Fruit fly (Drosophila melanogaster) whole organism, embryonic: ENCODE data around the gene CG43293.

Experiments
- Abd-B ChIP-seq: fragments of 200-800 bp; sonication (Bioruptor generic); optimal IDR thresholded peaks from 2 replicates; lab custom pipeline; 2018; ENCODE audit warnings: missing biosample characterization, mild to moderate bottlenecking, missing genetic modification characterization, moderate library complexity
- Awh ChIP-seq: fragments of 200-800 bp; sonication (Bioruptor generic); IDR thresholded peaks from 2 replicates; pipeline ENCODE4, ENCODE4 v1.3.6; 2022; ENCODE audit warnings: missing biosample characterization, missing genetic modification characterization
- BEAF-32 ChIP-seq: fragments of 200-800 bp; sonication (Bioruptor generic); optimal IDR thresholded peaks from 3 replicates; lab custom pipeline; 2017; ENCODE audit warnings: missing biosample characterization, missing genetic modification characterization, mild to moderate bottlenecking, moderate library complexity, missing genetic modification reagents
- BtbVII ChIP-seq: fragments of 200-800 bp; sonication (Bioruptor generic); optimal IDR thresholded peaks from 3 replicates; lab custom pipeline; 2017; ENCODE audit warnings: missing biosample characterization, mild to moderate bottlenecking, missing genetic modification characterization
- CG10274 ChIP-seq: fragments of 200-800 bp; sonication (Bioruptor generic); optimal IDR thresholded peaks from 3 replicates; lab custom pipeline; 2017; ENCODE audit warnings: missing biosample characterization, mild to moderate bottlenecking, missing genetic modification characterization
- CG10654 ChIP-seq: fragments of 200-800 bp; sonication (Bioruptor generic); optimal IDR thresholded peaks from 2 replicates; lab custom pipeline; 2016; ENCODE audit warnings: missing biosample characterization, missing genetic modification characterization
- CG12744 ChIP-seq: fragments of 200-800 bp; sonication (Bioruptor generic); optimal IDR thresholded peaks from 2 replicates; lab custom pipeline; 2016; ENCODE audit warnings: missing biosample characterization, missing genetic modification characterization
- CG13424 ChIP-seq: fragments of 200-800 bp; sonication (Bioruptor generic); optimal IDR thresholded peaks from 2 replicates; lab custom pipeline; 2019; ENCODE audit warnings: missing biosample characterization, mild to moderate bottlenecking, missing genetic modification characterization, moderate library complexity
- CG14667 ChIP-seq: fragments of 200-800 bp; sonication (Bioruptor generic); IDR thresholded peaks from 2 replicates; pipeline ENCODE4 v1.3.6; 2022; ENCODE audit warnings: missing biosample characterization, missing genetic modification characterization
- CG14710 ChIP-seq: fragments of 200-800 bp; sonication (Bioruptor generic); optimal IDR thresholded peaks from 3 replicates; lab custom pipeline; 2019; ENCODE audit warnings: missing biosample characterization, mild to moderate bottlenecking, missing genetic modification characterization, moderate library complexity
- CG15073 ChIP-seq: fragments of 200-800 bp; sonication (Bioruptor generic); optimal IDR thresholded peaks from 2 replicates; lab custom pipeline; 2016; ENCODE audit warnings: missing biosample characterization, missing genetic modification characterization
- CG15479 ChIP-seq: fragments of 200-800 bp; sonication (Bioruptor generic); optimal IDR thresholded peaks from 3 replicates; lab custom pipeline; 2019; ENCODE audit warnings: missing biosample characterization, mild to moderate bottlenecking, missing genetic modification characterization, moderate library complexity
- CG16815 ChIP-seq: fragments of 200-800 bp; sonication (Bioruptor generic); optimal IDR thresholded peaks from 3 replicates; lab custom pipeline; 2017; ENCODE audit warnings: missing biosample characterization, mild to moderate bottlenecking, missing genetic modification characterization
- CG17612 ChIP-seq: fragments of 200-800 bp; sonication (Bioruptor generic); IDR thresholded peaks from 2 replicates; pipeline ENCODE4 v1.3.6; 2022; ENCODE audit warnings: missing biosample characterization, missing genetic modification characterization
- CG2889 ChIP-seq: fragments of 200-800 bp; sonication (Bioruptor generic); IDR thresholded peaks from 3 replicates; pipeline ENCODE4 v1.3.6; 2022; ENCODE audit warnings: missing biosample characterization, missing genetic modification characterization
- CG31365 ChIP-seq: fragments of 200-800 bp; sonication (Bioruptor generic); optimal IDR thresholded peaks from 2 replicates; lab custom pipeline; 2018; ENCODE audit warnings: missing biosample characterization, mild to moderate bottlenecking, missing genetic modification characterization
- CG33557 ChIP-seq: fragments of 200-800 bp; sonication (Bioruptor generic); optimal IDR thresholded peaks from 2 replicates; lab custom pipeline; 2019; ENCODE audit warnings: missing biosample characterization, mild to moderate bottlenecking, missing genetic modification characterization, moderate library complexity
- CG34422 ChIP-seq: fragments of 200-800 bp; sonication (Bioruptor generic); IDR thresholded peaks from 3 replicates; pipeline ENCODE4 v1.3.6; 2022; ENCODE audit warnings: missing biosample characterization, missing genetic modification characterization
- CG4282 ChIP-seq: fragments of 200-800 bp; sonication (Bioruptor generic); optimal IDR thresholded peaks from 2 replicates; lab custom pipeline; 2016; ENCODE audit warnings: missing biosample characterization, missing genetic modification characterization
- CG7271 ChIP-seq: fragments of 200-800 bp; sonication (Bioruptor generic); optimal IDR thresholded peaks from 2 replicates; lab custom pipeline; 2018; ENCODE audit warnings: missing biosample characterization, mild to moderate bottlenecking, missing genetic modification characterization, moderate library complexity
- CG8281 ChIP-seq: fragments of 200-800 bp; sonication (Bioruptor generic); optimal IDR thresholded peaks from 2 replicates; lab custom pipeline; 2018; ENCODE audit warnings: missing biosample characterization, mild to moderate bottlenecking, missing genetic modification characterization, moderate library complexity
- CG9437 ChIP-seq: fragments of 200-800 bp; sonication (Bioruptor generic); optimal IDR thresholded peaks from 2 replicates; lab custom pipeline; 2018; ENCODE audit warnings: missing biosample characterization, mild to moderate bottlenecking, missing genetic modification characterization
- CG9797 ChIP-seq: fragments of 200-800 bp; sonication (Bioruptor generic); optimal IDR thresholded peaks from 3 replicates; lab custom pipeline; 2018; ENCODE audit warnings: missing biosample characterization, mild to moderate bottlenecking, missing genetic modification characterization
- Chrac-16 ChIP-seq: fragments of 200-800 bp; sonication (Bioruptor generic); optimal IDR thresholded peaks from 3 replicates; lab custom pipeline; 2016; ENCODE audit warnings: missing biosample characterization, missing genetic modification characterization
- D ChIP-seq, 2 experiments: fragments of 200-800 bp in 1 of 2; fragments of >200 bp in 1 of 2; sonication (Bioruptor generic) in 1 of 2; optimal IDR thresholded peaks; 2 replicates in 1 of 2; 3 replicates in 1 of 2; lab custom pipeline; 2017; ENCODE audit warnings: mild to moderate bottlenecking in 1 of 2, missing biosample characterization in 1 of 2, missing genetic modification characterization in 1 of 2, missing genetic modification reagents in 1 of 2
- Dad ChIP-seq: fragments of 200-800 bp; sonication (Bioruptor generic); optimal IDR thresholded peaks from 3 replicates; lab custom pipeline; 2016; ENCODE audit warnings: missing biosample characterization, missing genetic modification characterization
- H2.0 ChIP-seq: fragments of 200-800 bp; sonication (Bioruptor generic); IDR thresholded peaks from 2 replicates; pipeline ENCODE4 v1.3.6; 2022; ENCODE audit warnings: missing biosample characterization, missing genetic modification characterization
- Kr ChIP-seq: fragments of 200-800 bp; sonication (Bioruptor generic); optimal IDR thresholded peaks from 2 replicates; lab custom pipeline; 2017; ENCODE audit warnings: missing biosample characterization, mild to moderate bottlenecking, missing genetic modification characterization
- Myb ChIP-seq: fragments of 200-800 bp; sonication (Bioruptor generic); optimal IDR thresholded peaks from 2 replicates; lab custom pipeline; 2016; ENCODE audit warnings: missing biosample characterization, missing genetic modification characterization
- Sox102F ChIP-seq: fragments of 200-800 bp; sonication (Bioruptor generic); optimal IDR thresholded peaks from 2 replicates; lab custom pipeline; 2018; ENCODE audit warnings: missing biosample characterization, mild to moderate bottlenecking, missing genetic modification characterization, moderate library complexity
- Taf1 ChIP-seq: fragments of 200-800 bp; sonication (Bioruptor generic); IDR thresholded peaks from 2 replicates; pipeline ENCODE4 v1.3.6; 2022; ENCODE audit warnings: missing biosample characterization, missing genetic modification characterization
- cato ChIP-seq: fragments of 200-800 bp; sonication (Bioruptor generic); optimal IDR thresholded peaks from 2 replicates; lab custom pipeline; 2016; ENCODE audit warnings: missing biosample characterization, missing genetic modification characterization, borderline replicate concordance
- da ChIP-seq: fragments of 200-800 bp; sonication (Bioruptor generic); optimal IDR thresholded peaks from 2 replicates; lab custom pipeline; 2016; ENCODE audit warnings: missing biosample characterization, missing genetic modification characterization
- dysf ChIP-seq: fragments of 200-800 bp; sonication (Bioruptor generic); IDR thresholded peaks from 3 replicates; pipeline ENCODE4 v1.3.6; 2022; ENCODE audit warnings: missing biosample characterization, missing genetic modification characterization
- ems ChIP-seq: fragments of 200-800 bp; sonication (Bioruptor generic); optimal IDR thresholded peaks from 3 replicates; lab custom pipeline; 2016; ENCODE audit warnings: missing biosample characterization, missing genetic modification characterization
- fd64A ChIP-seq: fragments of 200-800 bp; sonication (Bioruptor generic); optimal IDR thresholded peaks from 3 replicates; lab custom pipeline; 2018; ENCODE audit warnings: missing biosample characterization, mild to moderate bottlenecking, missing genetic modification characterization
- gcm2 ChIP-seq: fragments of 200-800 bp; sonication (Bioruptor generic); optimal IDR thresholded peaks from 2 replicates; lab custom pipeline; 2016; ENCODE audit warnings: missing biosample characterization, missing genetic modification characterization
- grn ChIP-seq: fragments of 200-800 bp; sonication (Bioruptor generic); optimal IDR thresholded peaks from 3 replicates; lab custom pipeline; 2017; ENCODE audit warnings: missing biosample characterization, missing genetic modification characterization
- knrl ChIP-seq: fragments of 200-800 bp; sonication (Bioruptor generic); IDR thresholded peaks from 3 replicates; pipeline ENCODE4 v1.3.6; 2022; ENCODE audit warnings: missing biosample characterization, missing genetic modification characterization; ENCODE audit not compliant: partially characterized antibody
- lab ChIP-seq: fragments of 200-800 bp; sonication (Bioruptor generic); optimal IDR thresholded peaks from 3 replicates; lab custom pipeline; 2017; ENCODE audit warnings: missing biosample characterization, missing genetic modification characterization, mild to moderate bottlenecking, moderate library complexity, missing genetic modification reagents
- mirr ChIP-seq: fragments of 200-800 bp; sonication (Bioruptor generic); optimal IDR thresholded peaks from 3 replicates; lab custom pipeline; 2018; ENCODE audit warnings: missing biosample characterization, mild to moderate bottlenecking, missing genetic modification characterization
- rib ChIP-seq: fragments of 200-800 bp; sonication (Bioruptor generic); IDR thresholded peaks from 2 replicates; pipeline ENCODE4 v1.3.6; 2022; ENCODE audit warnings: missing biosample characterization, missing genetic modification characterization
- salm ChIP-seq: fragments of 200-800 bp; sonication (Bioruptor generic); optimal IDR thresholded peaks from 2 replicates; lab custom pipeline; 2018; ENCODE audit warnings: missing biosample characterization, mild to moderate bottlenecking, missing genetic modification characterization
- schlank ChIP-seq: fragments of 200-800 bp; sonication (Bioruptor generic); optimal IDR thresholded peaks from 2 replicates; lab custom pipeline; 2018; ENCODE audit warnings: missing biosample characterization, mild to moderate bottlenecking, missing genetic modification characterization
- sisA ChIP-seq: fragments of 200-800 bp; sonication (Bioruptor generic); IDR thresholded peaks from 2 replicates; pipeline ENCODE4 v1.3.6; 2022; ENCODE audit warnings: missing biosample characterization, missing genetic modification characterization
- sqz ChIP-seq: fragments of 200-800 bp; sonication (Bioruptor generic); optimal IDR thresholded peaks from 3 replicates; lab custom pipeline; 2018; ENCODE audit warnings: missing biosample characterization, mild to moderate bottlenecking, missing genetic modification characterization
- sug ChIP-seq: fragments of 200-800 bp; optimal IDR thresholded peaks from 2 replicates; lab custom pipeline; 2019; ENCODE audit warnings: missing biosample characterization, mild to moderate bottlenecking, missing genetic modification characterization, moderate library complexity
- twi ChIP-seq: fragments of 200-800 bp; optimal IDR thresholded peaks from 2 replicates; lab custom pipeline; 2019; ENCODE audit warnings: missing biosample characterization, mild to moderate bottlenecking, missing genetic modification characterization, moderate library complexity
- zf30C ChIP-seq: fragments of 200-800 bp; sonication (Bioruptor generic); optimal IDR thresholded peaks from 3 replicates; lab custom pipeline; 2018; ENCODE audit warnings: missing biosample characterization, mild to moderate bottlenecking, missing genetic modification characterization

CG43293 gene

DNA sequence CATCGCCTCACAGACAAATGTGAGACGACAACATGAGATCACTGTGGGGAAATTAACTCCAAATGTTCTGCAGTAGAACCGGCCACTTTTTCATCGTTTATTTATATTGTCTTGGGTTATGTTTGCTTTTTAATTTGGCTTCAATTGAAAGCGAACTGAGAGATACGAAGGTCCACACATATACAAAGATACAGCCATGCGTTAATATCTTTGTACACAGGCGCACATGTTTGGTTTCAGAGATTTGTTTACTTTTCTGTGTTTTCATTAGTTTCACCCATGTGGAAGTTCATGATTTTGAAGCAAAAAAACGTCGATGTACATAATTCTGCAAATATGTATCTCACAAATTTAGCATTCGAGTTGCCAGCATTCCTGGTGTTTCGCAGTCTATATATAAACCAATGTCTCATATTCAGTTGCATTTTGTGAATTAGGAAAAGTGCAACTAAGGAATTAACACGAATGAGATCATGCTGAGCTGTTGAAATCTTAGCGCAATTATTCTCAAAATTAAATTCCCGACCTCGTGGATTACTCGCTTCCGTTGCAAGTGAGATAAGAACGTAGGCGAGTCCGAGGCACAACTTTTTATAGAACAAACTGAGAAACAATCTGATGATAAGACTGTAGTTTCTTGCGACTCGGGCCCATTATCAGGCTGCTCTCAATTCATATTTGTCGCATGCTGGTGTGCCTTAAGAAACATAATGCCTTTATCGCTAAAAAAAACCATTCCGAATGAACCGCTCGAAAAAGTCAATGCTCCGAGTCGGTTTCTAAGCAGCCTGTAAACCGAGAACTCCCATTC, 31.2 kb downstream of the CG43293 start:
- TF ChIP-seq grn (no peak), sug (tag; lab: Kevin White, UChicago) (no peak), BEAF-32 (no peak), CG14667 (GFP tag; lab: Robert Waterston, UW) (no peak), BtbVII (peak; percentile 76), CG16815 (no peak), CG15479 (peak; percentile 66), CG9437 (no peak), zf30C (GFP tag; lab: Kevin White, UChicago) (peak; percentile 26), lab (GFP tag; lab: Kevin White, UChicago) (no peak), twi (peak; percentile 88), CG15073 (GFP tag; lab: Kevin White, UChicago) (no peak), CG10274 (GFP tag; lab: Kevin White, UChicago) (peak; percentile 13), Myb (GFP tag; lab: Kevin White, UChicago) (no peak), fd64A (GFP tag; lab: Kevin White, UChicago) (peak; percentile 81), CG12744 (GFP tag; lab: Kevin White, UChicago) (no peak), dysf (GFP tag; lab: Robert Waterston, UW) (no peak), rib (GFP tag; lab: Robert Waterston, UW) (no peak), CG2889 (GFP tag; lab: Robert Waterston, UW) (no peak), D (optimal IDR thresholded peaks at IDR 0.05; lab: Kevin White, UChicago) (no peak), D (GFP tag; optimal IDR thresholded peaks at IDR 0.05; lab: Kevin White, UChicago) (peak; percentile 38), CG34422 (GFP tag; lab: Robert Waterston, UW) (peak; percentile 49; the same call in 1 of the 3 replicates), CG31365 (tag; lab: Kevin White, UChicago) (peak; percentile 67), Abd-B (GFP tag; lab: Kevin White, UChicago) (no peak), schlank (tag; lab: Kevin White, UChicago) (peak; percentile 28), ems (GFP tag; lab: Kevin White, UChicago) (no peak), gcm2 (GFP tag; lab: Kevin White, UChicago) (no peak), da (GFP tag; lab: Kevin White, UChicago) (no peak), sisA (no peak), mirr (GFP tag; lab: Kevin White, UChicago) (peak; percentile 78), sqz (GFP tag; lab: Kevin White, UChicago) (no peak), CG8281 (tag; lab: Kevin White, UChicago) (no peak), Taf1 (GFP tag; lab: Robert Waterston, UW) (no peak), Sox102F (GFP tag; lab: Kevin White, UChicago) (no peak), CG4282 (no peak), knrl (GFP tag; lab: Robert Waterston, UW) (no peak), CG10654 (GFP tag; lab: Kevin White, UChicago) (no peak), CG13424 (no peak), CG9797 (GFP tag; lab: Kevin White, UChicago) (no peak), Chrac-16 (GFP tag; lab: Kevin White, UChicago) (no peak), H2.0 (GFP tag; lab: Robert Waterston, UW) (no peak), CG17612 (no peak), Kr (GFP tag; lab: Kevin White, UChicago) (peak; percentile 61), salm (tag; lab: Kevin White, UChicago) (peak; percentile 49), CG14710 (peak; percentile 58), CG33557 (GFP tag; lab: Kevin White, UChicago) (peak; percentile 47), Awh (0 out of 2 replicates have a peak, but pooled peaks have one; percentile 24), cato (GFP tag; lab: Kevin White, UChicago) (no peak), Dad (GFP tag; lab: Kevin White, UChicago) (no peak), CG7271 (tag; lab: Kevin White, UChicago) (no peak)
